Worm (Caenorhabditis elegans) whole organism, late embryonic: ENCODE measurements around the gene npp-15.

Experiments used
- C38D4.7 ChIP-seq: fragments of 200-800 bp; sonication (Bioruptor generic); optimal IDR thresholded peaks from 2 replicates; lab custom pipeline; 2018; ENCODE audit warnings: mild to moderate bottlenecking, missing genetic modification characterization, moderate library complexity, missing compliant biosample characterization
- F13H6.1 ChIP-seq: sonication (generic microtip); optimal IDR thresholded peaks from 2 replicates; lab custom pipeline; 2016; ENCODE audit warnings: missing genetic modification characterization, missing compliant biosample characterization
- K09A11.1 ChIP-seq: sonication (generic microtip); optimal IDR thresholded peaks from 2 replicates; lab custom pipeline; 2017; ENCODE audit warnings: antibody characterized with exemption, mild to moderate bottlenecking, missing genetic modification characterization, missing compliant biosample characterization; ENCODE audit not compliant: insufficient read depth
- T23F11.4 ChIP-seq: fragments of 200-800 bp; sonication (Bioruptor generic); optimal IDR thresholded peaks from 2 replicates; lab custom pipeline; 2018; ENCODE audit warnings: mild to moderate bottlenecking, missing genetic modification characterization, missing compliant biosample characterization
- ahr-1 ChIP-seq: sonication (generic microtip); optimal IDR thresholded peaks from 2 replicates; lab custom pipeline; 2016; ENCODE audit warnings: missing genetic modification characterization, missing compliant biosample characterization
- ceh-14 ChIP-seq: sonication (generic microtip); optimal IDR thresholded peaks from 2 replicates; lab custom pipeline; 2016; ENCODE audit warnings: missing genotype, missing genetic modification characterization, missing compliant biosample characterization
- ceh-18 ChIP-seq: sonication (generic microtip); optimal IDR thresholded peaks from 2 replicates; lab custom pipeline; 2016; ENCODE audit warnings: missing genetic modification characterization, missing compliant biosample characterization
- ceh-2 ChIP-seq: sonication (generic microtip); optimal IDR thresholded peaks from 2 replicates; lab custom pipeline; 2016; ENCODE audit warnings: missing genotype, missing genetic modification characterization, missing compliant biosample characterization
- ceh-24 ChIP-seq: sonication (generic microtip); optimal IDR thresholded peaks from 2 replicates; lab custom pipeline; 2016; ENCODE audit warnings: mild to moderate bottlenecking, missing genetic modification characterization, missing compliant biosample characterization
- ceh-31 ChIP-seq: sonication (generic microtip); optimal IDR thresholded peaks from 2 replicates; lab custom pipeline; 2016; ENCODE audit warnings: missing genetic modification characterization, missing compliant biosample characterization
- ceh-34 ChIP-seq: sonication (generic microtip); optimal IDR thresholded peaks from 2 replicates; lab custom pipeline; 2016; ENCODE audit warnings: mild to moderate bottlenecking, missing genetic modification characterization, missing compliant biosample characterization
- ceh-45 ChIP-seq: fragments of 200-800 bp; sonication (Bioruptor generic); IDR thresholded peaks from 2 replicates; pipeline ENCODE4 v1.3.6; 2022; ENCODE audit warnings: missing genetic modification reagents, missing genetic modification characterization, missing compliant biosample characterization
- che-1 ChIP-seq: sonication (generic microtip); optimal IDR thresholded peaks from 2 replicates; lab custom pipeline; 2016; ENCODE audit warnings: mild to moderate bottlenecking, missing genetic modification characterization, missing compliant biosample characterization
- elt-2 ChIP-seq: sonication (generic microtip); optimal IDR thresholded peaks from 2 replicates; lab custom pipeline; 2016; ENCODE audit warnings: missing genetic modification reagents, missing genetic modification characterization, missing compliant biosample characterization
- elt-4 ChIP-seq: sonication (generic microtip); optimal IDR thresholded peaks from 2 replicates; lab custom pipeline; 2016; ENCODE audit warnings: missing genetic modification characterization, missing compliant biosample characterization
- ets-4 ChIP-seq: sonication (generic microtip); optimal IDR thresholded peaks from 2 replicates; lab custom pipeline; 2016; ENCODE audit warnings: missing genetic modification characterization, missing compliant biosample characterization
- fkh-10 ChIP-seq: fragments of 150-350 bp; optimal IDR thresholded peaks from 2 replicates; lab custom pipeline; 2014; ENCODE audit warnings: missing biosample characterization, missing genetic modification reagents, missing genetic modification characterization
- fkh-6 ChIP-seq: sonication (generic microtip); optimal IDR thresholded peaks from 2 replicates; lab custom pipeline; 2016; ENCODE audit warnings: missing genetic modification characterization, missing compliant biosample characterization
- hlh-30 ChIP-seq: sonication (generic microtip); optimal IDR thresholded peaks from 2 replicates; lab custom pipeline; 2017; ENCODE audit warnings: antibody characterized with exemption, missing genetic modification characterization, missing compliant biosample characterization; ENCODE audit not compliant: insufficient read depth
- hlh-8 ChIP-seq: sonication (generic microtip); optimal IDR thresholded peaks from 2 replicates; lab custom pipeline; 2016; ENCODE audit warnings: missing genotype, missing genetic modification characterization, missing compliant biosample characterization
- madf-2 ChIP-seq: sonication (generic microtip); optimal IDR thresholded peaks from 2 replicates; lab custom pipeline; 2017; ENCODE audit warnings: missing genetic modification characterization, missing compliant biosample characterization
- mec-3 ChIP-seq: sonication (generic microtip); optimal IDR thresholded peaks from 2 replicates; lab custom pipeline; 2016; ENCODE audit warnings: borderline replicate concordance, missing genetic modification characterization, missing compliant biosample characterization
- nfya-1 ChIP-seq: sonication (generic microtip); optimal IDR thresholded peaks from 2 replicates; lab custom pipeline; 2017; ENCODE audit warnings: missing genetic modification characterization, mild to moderate bottlenecking, missing compliant biosample characterization, antibody characterized with exemption, moderate library complexity
- nhr-11 ChIP-seq: fragments of 150-350 bp; optimal IDR thresholded peaks from 2 replicates; lab custom pipeline; 2014; ENCODE audit warnings: missing biosample characterization, missing genetic modification characterization
- pag-3 ChIP-seq: sonication (generic microtip); optimal IDR thresholded peaks from 2 replicates; lab custom pipeline; 2016; ENCODE audit warnings: missing compliant biosample characterization, missing genetic modification characterization, borderline replicate concordance
- pat-9 ChIP-seq: fragments of 200-800 bp; sonication (Bioruptor generic); optimal IDR thresholded peaks from 2 replicates; lab custom pipeline; 2018; ENCODE audit warnings: mild to moderate bottlenecking, missing genetic modification characterization, moderate library complexity, missing compliant biosample characterization
- pax-1 ChIP-seq: fragments of 150-350 bp; optimal IDR thresholded peaks from 2 replicates; lab custom pipeline; 2014; ENCODE audit warnings: missing biosample characterization, missing genetic modification characterization
- pha-4 ChIP-seq: fragments of 150-350 bp; optimal IDR thresholded peaks from 2 replicates; lab custom pipeline; 2018; ENCODE audit warnings: missing biosample characterization, missing genetic modification reagents, missing genetic modification characterization
- pqm-1 ChIP-seq: sonication (generic microtip); optimal IDR thresholded peaks from 2 replicates; lab custom pipeline; 2016; ENCODE audit warnings: missing genetic modification characterization, missing compliant biosample characterization
- ref-2 ChIP-seq: sonication (generic microtip); optimal IDR thresholded peaks from 2 replicates; lab custom pipeline; 2016; ENCODE audit warnings: missing genetic modification characterization, missing compliant biosample characterization
- rnt-1 ChIP-seq: sonication (generic microtip); optimal IDR thresholded peaks from 2 replicates; lab custom pipeline; 2016; ENCODE audit warnings: missing genetic modification characterization, missing compliant biosample characterization
- sdc-2 ChIP-seq: sonication (generic microtip); optimal IDR thresholded peaks from 2 replicates; lab custom pipeline; 2016; ENCODE audit warnings: missing genotype, missing genetic modification characterization, missing compliant biosample characterization
- sox-2 ChIP-seq: fragments of 200-800 bp; sonication (Bioruptor generic); IDR thresholded peaks from 2 replicates; pipeline ENCODE4 v1.3.6; 2022; ENCODE audit warnings: missing genetic modification reagents, missing genetic modification characterization, missing compliant biosample characterization
- syd-9 ChIP-seq: sonication (generic microtip); optimal IDR thresholded peaks from 2 replicates; lab custom pipeline; 2016; ENCODE audit warnings: mild to moderate bottlenecking, missing genetic modification characterization, moderate library complexity, missing compliant biosample characterization
- tbx-2 ChIP-seq: sonication (generic microtip); optimal IDR thresholded peaks from 2 replicates; lab custom pipeline; 2016; ENCODE audit warnings: missing genetic modification characterization, missing compliant biosample characterization
- unc-55 ChIP-seq: sonication (generic microtip); optimal IDR thresholded peaks from 2 replicates; lab custom pipeline; 2017; ENCODE audit warnings: missing biosample characterization, missing genetic modification reagents, missing genetic modification characterization
- unc-86 ChIP-seq: sonication (generic microtip); optimal IDR thresholded peaks from 2 replicates; lab custom pipeline; 2016; ENCODE audit warnings: missing genetic modification characterization, missing compliant biosample characterization

Gene npp-15

ce11 chrIII:7891573-7892306 lies 37.1 kb upstream of the npp-15 start, which contains the start of the genes ZK688.5 and fahd-1:
ZK688.5 (minus strand) TSS chrIII:7891623.
fahd-1 (plus strand) TSS chrIII:7892256.
- no peak for TF ChIP-seq fkh-10
- TF ChIP-seq syd-9 (tag; lab: Kevin White, UChicago), result peak; percentile 16
- peak; percentile 21 for TF ChIP-seq ets-4 (tag; lab: Kevin White, UChicago)
- peak; percentile 66 for TF ChIP-seq unc-55 (GFP tag; lab: Kevin White, UChicago)
- peak; percentile 36 for TF ChIP-seq ceh-14 (tag; lab: Kevin White, UChicago)
- TF ChIP-seq ahr-1, result no peak
- TF ChIP-seq tbx-2 (tag; lab: Kevin White, UChicago), result peak; percentile 63
- peak; percentile 19 for TF ChIP-seq F13H6.1 (tag; lab: Kevin White, UChicago)
- TF ChIP-seq ceh-34 (tag; lab: Kevin White, UChicago), result peak; percentile 80
- no peak for TF ChIP-seq mec-3 (tag; lab: Kevin White, UChicago)
- peak; percentile 79 for TF ChIP-seq ceh-18 (tag; lab: Kevin White, UChicago)
- TF ChIP-seq rnt-1, result peak; percentile 61
- no peak for TF ChIP-seq pag-3 (tag; lab: Kevin White, UChicago)
- peak; percentile 65 for TF ChIP-seq elt-2 (tag; lab: Kevin White, UChicago)
- TF ChIP-seq ref-2 (tag; lab: Kevin White, UChicago), result peak; percentile 57
- peak; percentile 61 for TF ChIP-seq hlh-30 (tag; lab: Kevin White, UChicago)
- peak; percentile 31 for TF ChIP-seq ceh-2 (tag; lab: Kevin White, UChicago)
- TF ChIP-seq ceh-31, result peak; percentile 78
- TF ChIP-seq nfya-1 (tag; lab: Kevin White, UChicago), result peak; percentile 91

ce11 chrIII:7892333-7892732 lies 36.5 kb upstream of the npp-15 start:
- no peak for TF ChIP-seq ets-4 (tag; lab: Kevin White, UChicago)
- TF ChIP-seq nhr-11 (tag; lab: Kevin White, UChicago), result no peak
- TF ChIP-seq pax-1 (tag; lab: Kevin White, UChicago), result no peak
- no peak for TF ChIP-seq ceh-24 (tag; lab: Kevin White, UChicago)
- no peak for TF ChIP-seq pha-4 (tag; lab: Kevin White, UChicago)
- no peak for TF ChIP-seq C38D4.7
- no peak for TF ChIP-seq K09A11.1 (tag; lab: Kevin White, UChicago)
- TF ChIP-seq hlh-8, result no peak
- TF ChIP-seq ceh-45 (GFP tag; lab: Robert Waterston, UW), result no peak
- no peak for TF ChIP-seq T23F11.4 (GFP tag; lab: Kevin White, UChicago)
- TF ChIP-seq che-1 (tag; lab: Kevin White, UChicago), result no peak
- no peak for TF ChIP-seq fkh-6 (tag; lab: Kevin White, UChicago)
- TF ChIP-seq pat-9 (tag; lab: Kevin White, UChicago), result no peak
- TF ChIP-seq madf-2 (tag; lab: Kevin White, UChicago), result no peak

DNA sequence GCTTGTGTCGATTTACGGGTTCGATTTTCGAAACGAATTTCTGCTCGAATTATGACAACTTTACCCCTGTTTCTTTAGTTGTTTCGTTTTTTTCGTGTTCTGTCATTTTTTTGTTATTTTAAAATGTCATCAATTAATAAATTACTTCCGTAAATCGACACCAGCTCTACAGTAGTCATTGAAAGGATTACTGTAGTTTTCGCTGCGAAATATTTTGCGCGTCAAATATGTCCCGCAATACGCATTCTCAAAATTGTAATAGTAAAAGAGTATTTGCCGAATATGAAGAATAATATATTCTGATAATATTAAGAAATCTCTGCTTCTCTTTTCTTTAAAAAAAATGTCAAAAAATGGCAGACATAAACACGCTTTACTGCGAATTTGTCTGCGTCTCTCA lies 35.6 kb upstream of the npp-15 start:
- TF ChIP-seq hlh-8, result no peak
- TF ChIP-seq pqm-1 (tag; lab: Kevin White, UChicago), result no peak
- TF ChIP-seq sox-2, result no peak
- TF ChIP-seq unc-86 (tag; lab: Kevin White, UChicago), result no peak
- no peak for TF ChIP-seq fkh-6 (tag; lab: Kevin White, UChicago)
- TF ChIP-seq sdc-2 (tag; lab: Kevin White, UChicago), result no peak
- TF ChIP-seq elt-4 (tag; lab: Kevin White, UChicago), result no peak
